Fruit fly (Drosophila melanogaster) whole organism, embryonic: ENCODE results near the gene CG12448.

Experiments
- CG4617 ChIP-seq: fragments of 200-800 bp; sonication (Bioruptor generic); optimal IDR thresholded peaks from 3 replicates; lab custom pipeline; 2016; ENCODE audit warnings: missing biosample characterization, missing genetic modification characterization, borderline replicate concordance
- CTCF ChIP-seq: fragments of 200-800 bp; sonication (Bioruptor generic); optimal IDR thresholded peaks from 2 replicates; lab custom pipeline; 2017; ENCODE audit warnings: missing biosample characterization, mild to moderate bottlenecking, missing genetic modification characterization, moderate library complexity
- gsb ChIP-seq: fragments of 200-800 bp; sonication (Bioruptor generic); IDR thresholded peaks from 2 replicates; pipeline ENCODE4 v1.3.6; 2022; ENCODE audit warnings: missing biosample characterization, missing genetic modification characterization
- knrl ChIP-seq: fragments of 200-800 bp; sonication (Bioruptor generic); IDR thresholded peaks from 3 replicates; pipeline ENCODE4 v1.3.6; 2022; ENCODE audit warnings: missing biosample characterization, missing genetic modification characterization; ENCODE audit not compliant: partially characterized antibody
- mld ChIP-seq: fragments of 200-800 bp; sonication (Bioruptor generic); IDR thresholded peaks from 3 replicates; pipeline ENCODE4 v1.3.6; 2022; ENCODE audit warnings: missing biosample characterization, missing genetic modification characterization; ENCODE audit not compliant: partially characterized antibody

dm6 chr2L:15909826-15910225, 31.4 kb upstream of the CG12448 start:
- TF ChIP-seq mld, result no peak
- TF ChIP-seq knrl (GFP tag; lab: Robert Waterston, UW), result no peak
- no peak for TF ChIP-seq CTCF (GFP tag; lab: Kevin White, UChicago)
- TF ChIP-seq gsb (GFP tag; lab: Robert Waterston, UW), result no peak
- no peak for TF ChIP-seq CG4617
